Worm (Caenorhabditis elegans): ENCODE results near the gene C46C11.3.

ce11 chrX:4577941-4578340, 44.2 kb upstream of the C46C11.3 start, which contains the start of gene C05E11.3:
- TF ChIP-seq lin-15B (tag; optimal IDR thresholded peaks at IDR 0.05) (no peak), pqm-1 (tag; optimal IDR thresholded peaks at IDR 0.05) (no peak), aly-2 (tag; optimal IDR thresholded peaks at IDR 0.05) (no peak), mep-1 (tag; optimal IDR thresholded peaks at IDR 0.05) (no peak), sptf-1 (tag; optimal IDR thresholded peaks at IDR 0.05) (no peak), efl-1 (optimal IDR thresholded peaks at IDR 0.05) (no peak), efl-1 (GFP tag; optimal IDR thresholded peaks at IDR 0.05 in 1 of 2) (peak in 1 of 2 experiments; percentile 36), tbx-2 (tag; optimal IDR thresholded peaks at IDR 0.05) (no peak), mdl-1 (tag; optimal IDR thresholded peaks at IDR 0.05) (no peak), zag-1 (tag; optimal IDR thresholded peaks at IDR 0.05) (no peak)
